Worm (Caenorhabditis elegans): ENCODE measurements around the gene cht-1.

ce11 chrX:3430020-3430419 lies 30.2 kb upstream of the cht-1 start, which contains the start of gene ZK813.4:
- TF ChIP-seq him-1 (tag; optimal IDR thresholded peaks at IDR 0.05) = no peak
- TF ChIP-seq dao-5 (tag; optimal IDR thresholded peaks at IDR 0.05) = no peak
- no peak for TF ChIP-seq W03F9.2 (tag; optimal IDR thresholded peaks at IDR 0.05)
